Fruit fly (Drosophila melanogaster) whole organism, embryonic: Measurements from ENCODE around the gene CG31100.

Experiments
- CG11560 ChIP-seq: fragments of 200-800 bp; sonication (Bioruptor generic); IDR thresholded peaks from 3 replicates; pipeline ENCODE4 v1.3.6; 2022; ENCODE audit warnings: missing biosample characterization, missing genetic modification characterization
- CG12104 ChIP-seq: fragments of 200-800 bp; sonication (Bioruptor generic); optimal IDR thresholded peaks from 3 replicates; lab custom pipeline; 2016; ENCODE audit warnings: missing biosample characterization, missing genetic modification characterization
- CG13123 ChIP-seq: fragments of 200-800 bp; sonication (Bioruptor generic); optimal IDR thresholded peaks from 2 replicates; lab custom pipeline; 2016; ENCODE audit warnings: missing biosample characterization, missing genetic modification characterization
- CG14965 ChIP-seq: fragments of 200-800 bp; sonication (Bioruptor generic); optimal IDR thresholded peaks from 2 replicates; lab custom pipeline; 2016; ENCODE audit warnings: missing biosample characterization, missing genetic modification characterization, borderline replicate concordance
- CG15269 ChIP-seq: fragments of 200-800 bp; sonication (Bioruptor generic); optimal IDR thresholded peaks from 2 replicates; lab custom pipeline; 2018; ENCODE audit warnings: missing biosample characterization, mild to moderate bottlenecking, missing genetic modification characterization, moderate library complexity
- CG17361 ChIP-seq: fragments of 200-800 bp; sonication (Bioruptor generic); IDR thresholded peaks from 3 replicates; pipeline ENCODE4 v1.3.6; 2022; ENCODE audit warnings: missing biosample characterization, missing genetic modification characterization
- CG30431 ChIP-seq: fragments of 200-800 bp; sonication (Bioruptor generic); optimal IDR thresholded peaks from 2 replicates; lab custom pipeline; 2017; ENCODE audit warnings: missing biosample characterization, missing genetic modification characterization
- CG32532 ChIP-seq: fragments of 200-800 bp; sonication (Bioruptor generic); IDR thresholded peaks from 2 replicates; pipeline ENCODE4 v1.3.6; 2022; ENCODE audit warnings: missing biosample characterization, missing genetic modification characterization
- CG32772 ChIP-seq: fragments of 200-800 bp; sonication (Bioruptor generic); IDR thresholded peaks from 2 replicates; pipeline ENCODE4 v1.3.6; 2022; ENCODE audit warnings: missing biosample characterization, missing genetic modification characterization
- CG5245 ChIP-seq: fragments of 200-800 bp; sonication (Bioruptor generic); optimal IDR thresholded peaks from 3 replicates; lab custom pipeline; 2016; ENCODE audit warnings: missing biosample characterization, missing genetic modification characterization
- CG5953 ChIP-seq: fragments of 200-800 bp; sonication (Bioruptor generic); IDR thresholded peaks from 2 replicates; pipeline ENCODE4 v1.3.6; 2022; ENCODE audit warnings: missing biosample characterization, missing genetic modification characterization
- CG6689 ChIP-seq: fragments of 200-800 bp; sonication (Bioruptor generic); IDR thresholded peaks from 2 replicates; pipeline ENCODE4 v1.3.6; 2022; ENCODE audit warnings: missing biosample characterization, missing genetic modification characterization
- CG8359 ChIP-seq: fragments of 200-800 bp; sonication (Bioruptor generic); optimal IDR thresholded peaks from 2 replicates; lab custom pipeline; 2017; ENCODE audit warnings: missing biosample characterization, mild to moderate bottlenecking, missing genetic modification characterization, borderline replicate concordance
- CG8944 ChIP-seq: fragments of 200-800 bp; sonication (Bioruptor generic); optimal IDR thresholded peaks from 3 replicates; lab custom pipeline; 2016; ENCODE audit warnings: missing biosample characterization, missing genetic modification characterization
- CTCF ChIP-seq: fragments of 200-800 bp; sonication (Bioruptor generic); optimal IDR thresholded peaks from 2 replicates; lab custom pipeline; 2017; ENCODE audit warnings: missing biosample characterization, mild to moderate bottlenecking, missing genetic modification characterization, moderate library complexity
- CoRest ChIP-seq: fragments of 200-800 bp; sonication (Bioruptor generic); optimal IDR thresholded peaks from 3 replicates; lab custom pipeline; 2018; ENCODE audit warnings: missing biosample characterization, mild to moderate bottlenecking, missing genetic modification characterization, moderate library complexity
- Dek ChIP-seq: fragments of 200-800 bp; sonication (Bioruptor generic); optimal IDR thresholded peaks from 3 replicates; lab custom pipeline; 2019; ENCODE audit warnings: missing biosample characterization, mild to moderate bottlenecking, missing genetic modification characterization, moderate library complexity
- HLH3B ChIP-seq: fragments of 200-800 bp; sonication (Bioruptor generic); IDR thresholded peaks from 2 replicates; pipeline ENCODE4 v1.3.6; 2022; ENCODE audit warnings: missing biosample characterization, missing genetic modification characterization
- Hey ChIP-seq: fragments of 200-800 bp; sonication (Bioruptor generic); optimal IDR thresholded peaks from 3 replicates; lab custom pipeline; 2018; ENCODE audit warnings: missing biosample characterization, mild to moderate bottlenecking, missing genetic modification characterization
- Hmr ChIP-seq: fragments of 200-800 bp; sonication (Bioruptor generic); optimal IDR thresholded peaks from 3 replicates; lab custom pipeline; 2017; ENCODE audit warnings: mild to moderate bottlenecking, missing biosample characterization, missing genetic modification reagents, missing genetic modification characterization
- NC2α ChIP-seq: fragments of 200-800 bp; sonication (Bioruptor generic); optimal IDR thresholded peaks from 2 replicates; lab custom pipeline; 2016; ENCODE audit warnings: missing biosample characterization, missing genetic modification characterization
- Nf-YB ChIP-seq: fragments of 200-800 bp; sonication (Bioruptor generic); optimal IDR thresholded peaks from 3 replicates; lab custom pipeline; 2019; ENCODE audit warnings: missing biosample characterization, mild to moderate bottlenecking, missing genetic modification characterization, moderate library complexity
- Opbp ChIP-seq: fragments of 200-800 bp; sonication (Bioruptor generic); IDR thresholded peaks from 3 replicates; pipeline ENCODE4 v1.3.6; 2022; ENCODE audit warnings: missing biosample characterization, missing genetic modification characterization; ENCODE audit not compliant: partially characterized antibody
- Optix ChIP-seq: fragments of 200-800 bp; sonication (Bioruptor generic); IDR thresholded peaks from 3 replicates; pipeline ENCODE4 v1.3.6; 2022; ENCODE audit warnings: missing biosample characterization, missing genetic modification characterization
- Ravus ChIP-seq: fragments of 200-800 bp; sonication (Bioruptor generic); IDR thresholded peaks from 2 replicates; pipeline ENCODE4 v1.3.6; 2022; ENCODE audit warnings: missing biosample characterization, missing genetic modification characterization
- Rx ChIP-seq: fragments of 200-800 bp; sonication (Bioruptor generic); IDR thresholded peaks from 2 replicates; pipeline ENCODE4 v1.3.6; 2022; ENCODE audit warnings: missing biosample characterization, missing genetic modification characterization
- bsh ChIP-seq, 2 experiments: fragments of 200-800 bp; sonication (Bioruptor generic); optimal IDR thresholded peaks; 2 replicates each; lab custom pipeline; 2017 to 2018; ENCODE audit warnings: mild to moderate bottlenecking in 2 of 2, missing biosample characterization in 2 of 2, missing genetic modification characterization in 2 of 2, moderate library complexity in 1 of 2
- cas ChIP-seq: fragments of 200-800 bp; sonication (Bioruptor generic); IDR thresholded peaks from 2 replicates; pipeline ENCODE4 v1.3.6; 2022; ENCODE audit warnings: missing biosample characterization, missing genetic modification characterization
- cato ChIP-seq: fragments of 200-800 bp; sonication (Bioruptor generic); optimal IDR thresholded peaks from 2 replicates; lab custom pipeline; 2016; ENCODE audit warnings: missing biosample characterization, missing genetic modification characterization, borderline replicate concordance
- crp ChIP-seq, 2 experiments: fragments of 200-800 bp; sonication (Bioruptor generic); optimal IDR thresholded peaks; 2 replicates in 1 of 2; 3 replicates in 1 of 2; lab custom pipeline; 2017; ENCODE audit warnings: missing biosample characterization in 2 of 2, missing genetic modification characterization in 2 of 2, mild to moderate bottlenecking in 1 of 2, moderate library complexity in 1 of 2
- dysf ChIP-seq: fragments of 200-800 bp; sonication (Bioruptor generic); IDR thresholded peaks from 3 replicates; pipeline ENCODE4 v1.3.6; 2022; ENCODE audit warnings: missing biosample characterization, missing genetic modification characterization
- esg ChIP-seq: fragments of 200-800 bp; sonication (Bioruptor generic); conservative IDR thresholded peaks from 2 replicates; pipeline ENCODE4 v1.3.6; 2022; ENCODE audit warnings: missing biosample characterization, missing genetic modification characterization
- ewg ChIP-seq: fragments of 200-800 bp; sonication (Bioruptor generic); optimal IDR thresholded peaks from 3 replicates; lab custom pipeline; 2017; ENCODE audit warnings: mild to moderate bottlenecking, missing biosample characterization, missing genetic modification reagents, missing genetic modification characterization
- jumu ChIP-seq: fragments of 200-800 bp; sonication (Bioruptor generic); optimal IDR thresholded peaks from 3 replicates; lab custom pipeline; 2016; ENCODE audit warnings: missing biosample characterization, missing genetic modification characterization
- kay ChIP-seq: fragments of 200-800 bp; sonication (Bioruptor generic); optimal IDR thresholded peaks from 2 replicates; lab custom pipeline; 2016; ENCODE audit warnings: missing biosample characterization, missing genetic modification characterization
- kni ChIP-seq: fragments of 200-800 bp; sonication (Bioruptor generic); optimal IDR thresholded peaks from 3 replicates; lab custom pipeline; 2017; ENCODE audit warnings: mild to moderate bottlenecking, missing biosample characterization, missing genetic modification reagents, missing genetic modification characterization
- nerfin-1 ChIP-seq: fragments of 200-800 bp; sonication (Bioruptor generic); optimal IDR thresholded peaks from 3 replicates; lab custom pipeline; 2019; ENCODE audit warnings: missing biosample characterization, mild to moderate bottlenecking, missing genetic modification characterization, moderate library complexity
- nom ChIP-seq: fragments of 200-800 bp; sonication (Bioruptor generic); optimal IDR thresholded peaks from 2 replicates; lab custom pipeline; 2017; ENCODE audit warnings: missing biosample characterization, missing genetic modification characterization, mild to moderate bottlenecking, moderate library complexity, missing genetic modification reagents
- org-1 ChIP-seq: fragments of 200-800 bp; sonication (Bioruptor generic); optimal IDR thresholded peaks from 2 replicates; lab custom pipeline; 2017; ENCODE audit warnings: missing biosample characterization, missing genetic modification characterization
- pan ChIP-seq, 4 experiments: fragments of >200 bp in 3 of 4; fragments of 200-800 bp in 1 of 4; sonication (Bioruptor generic) in 1 of 4; optimal IDR thresholded peaks in 3 of 4; IDR thresholded peaks in 1 of 4; 2 replicates each; pipeline versions ENCODE4 v1.3.6 to Lab custom; 2017 to 2022; ENCODE audit warnings: missing biosample characterization in 2 of 4, missing genetic modification characterization in 2 of 4, mixed read lengths in 1 of 4
- pnt ChIP-seq: fragments of 200-800 bp; sonication (Bioruptor generic); optimal IDR thresholded peaks from 3 replicates; lab custom pipeline; 2016; ENCODE audit warnings: missing biosample characterization, missing genetic modification characterization
- ro ChIP-seq: fragments of 200-800 bp; sonication (Bioruptor generic); IDR thresholded peaks from 2 replicates; pipeline ENCODE4 v1.3.6; 2022; ENCODE audit warnings: missing biosample characterization, missing genetic modification characterization
- sima ChIP-seq: fragments of 200-800 bp; sonication (Bioruptor generic); optimal IDR thresholded peaks from 2 replicates; lab custom pipeline; 2016; ENCODE audit warnings: missing biosample characterization, missing genetic modification characterization
- sna ChIP-seq: fragments of 200-800 bp; sonication (Bioruptor generic); IDR thresholded peaks from 2 replicates; pipeline ENCODE4 v1.3.6; 2022; ENCODE audit warnings: missing biosample characterization, missing genetic modification characterization; ENCODE audit not compliant: partially characterized antibody
- tap ChIP-seq: fragments of 200-800 bp; optimal IDR thresholded peaks from 3 replicates; lab custom pipeline; 2019; ENCODE audit warnings: missing biosample characterization, mild to moderate bottlenecking, missing genetic modification characterization, moderate library complexity
- tgo ChIP-seq: fragments of 200-800 bp; sonication (Bioruptor generic); IDR thresholded peaks from 3 replicates; pipeline ENCODE4 v1.3.6; 2022; ENCODE audit warnings: missing biosample characterization, missing genetic modification characterization
- trem ChIP-seq: fragments of 200-800 bp; optimal IDR thresholded peaks from 3 replicates; lab custom pipeline; 2019; ENCODE audit warnings: missing biosample characterization, mild to moderate bottlenecking, missing genetic modification characterization, moderate library complexity
- vfl ChIP-seq: fragments of 200-800 bp; sonication (Bioruptor generic); optimal IDR thresholded peaks from 2 replicates; lab custom pipeline; 2016; ENCODE audit warnings: missing biosample characterization, missing genetic modification characterization
- zfh1 ChIP-seq: fragments of 200-800 bp; sonication (Bioruptor generic); IDR thresholded peaks from 3 replicates; pipeline ENCODE4 v1.3.6; 2022; ENCODE audit warnings: missing biosample characterization, missing genetic modification characterization

CG31100 gene

dm6 chr3R:8954515-8955358, 48.7 kb downstream of the CG31100 start (continued):
- TF ChIP-seq pan (optimal IDR thresholded peaks at IDR 0.05; lab: Kevin White, UChicago) (no peak), pan (GFP tag; optimal IDR thresholded peaks at IDR 0.05 in 1 of 2, IDR thresholded peaks at IDR 0.05 in 1 of 2) (no peak), tgo (GFP tag; lab: Robert Waterston, UW) (peak; percentile 78), dysf (GFP tag; lab: Robert Waterston, UW) (peak; percentile 34; the same call in 1 of the 3 replicates), kni (peak; percentile 89), CG14965 (no peak), Nf-YB (GFP tag; lab: Kevin White, UChicago) (peak; percentile 46), CG5245 (GFP tag; lab: Kevin White, UChicago) (no peak), tap (tag; lab: Kevin White, UChicago) (peak; percentile 75), CG8359 (GFP tag; lab: Kevin White, UChicago) (no peak), Optix (GFP tag; lab: Robert Waterston, UW) (no peak), esg (GFP tag; lab: Robert Waterston, UW) (peak; percentile 29; the same call in 1 of the 2 replicates), CG12104 (GFP tag; lab: Kevin White, UChicago) (no peak), CoRest (peak; percentile 66), Hmr (GFP tag; lab: Kevin White, UChicago) (no peak), CG13123 (GFP tag; lab: Kevin White, UChicago) (no peak), cato (GFP tag; lab: Kevin White, UChicago) (no peak), pnt (GFP tag; lab: Kevin White, UChicago) (no peak), org-1 (GFP tag; lab: Kevin White, UChicago) (peak; percentile 27), kay (GFP tag; lab: Kevin White, UChicago) (no peak), CG30431 (GFP tag; lab: Kevin White, UChicago) (no peak), CTCF (GFP tag; lab: Kevin White, UChicago) (no peak), CG17361 (GFP tag; lab: Robert Waterston, UW) (peak; percentile 87), jumu (GFP tag; lab: Kevin White, UChicago) (no peak), nom (GFP tag; lab: Kevin White, UChicago) (no peak), ro (GFP tag; lab: Robert Waterston, UW) (no peak), trem (tag; lab: Kevin White, UChicago) (peak; percentile 80), nerfin-1 (tag; lab: Kevin White, UChicago) (peak; percentile 77), CG32772 (GFP tag; lab: Robert Waterston, UW) (peak; percentile 42; the same call in 1 of the 2 replicates), crp (GFP tag; optimal IDR thresholded peaks at IDR 0.05; lab: Kevin White, UChicago) (no peak), sima (GFP tag; lab: Kevin White, UChicago) (no peak), bsh (GFP tag; optimal IDR thresholded peaks at IDR 0.05; lab: Kevin White, UChicago) (peak in 1 of 2 experiments; percentile 83), sna (GFP tag; lab: Robert Waterston, UW) (no peak), CG8944 (no peak), NC2α (GFP tag; lab: Kevin White, UChicago) (no peak), cas (GFP tag; lab: Robert Waterston, UW) (no peak), CG5953 (no peak), Dek (tag; lab: Kevin White, UChicago) (no peak), Opbp (GFP tag; lab: Robert Waterston, UW) (no peak), ewg (peak; percentile 30), Ravus (GFP tag; lab: Robert Waterston, UW) (no peak), HLH3B (GFP tag; lab: Robert Waterston, UW) (peak; percentile 56), CG15269 (tag; lab: Kevin White, UChicago) (peak; percentile 57), CG11560 (tag; lab: Robert Waterston, UW) (no peak), vfl (GFP tag; lab: Kevin White, UChicago) (no peak), Hey (tag; lab: Kevin White, UChicago) (no peak), CG32532 (GFP tag; lab: Robert Waterston, UW) (no peak), CG6689 (peak; percentile 65), zfh1 (no peak), Rx (GFP tag; lab: Robert Waterston, UW) (no peak)
